Worm (Caenorhabditis elegans): Measurements from ENCODE around the gene F20D12.12.

ce11 chrIV:7977452-7977940 is 30.3 kb downstream of the F20D12.12 start, which contains the start of gene ora-1:
- TF ChIP-seq ztf-29 (GFP tag; IDR thresholded peaks at IDR 0.05) (no peak), flt-1 (GFP tag; IDR thresholded peaks at IDR 0.05) (no peak), tab-1 (GFP tag; IDR thresholded peaks at IDR 0.05) (no peak), ref-1 (GFP tag; conservative IDR thresholded peaks at IDR 0.05) (no peak)
